Worm (Caenorhabditis elegans) whole organism, young adult: ENCODE results near the gene C25A8.5.

Source experiments
- F10E7.11 ChIP-seq: sonication (generic microtip); optimal IDR thresholded peaks from 2 replicates; lab custom pipeline; 2017; ENCODE audit warnings: mild to moderate bottlenecking, missing genetic modification characterization, moderate library complexity, missing compliant biosample characterization
- F39B2.1 ChIP-seq: fragments of 200-800 bp; sonication (Bioruptor generic); IDR thresholded peaks from 2 replicates; pipeline ENCODE4 v1.3.6; 2022; ENCODE audit warnings: missing genetic modification reagents, missing genetic modification characterization, missing compliant biosample characterization
- F49E8.2 ChIP-seq: sonication (generic microtip); optimal IDR thresholded peaks from 3 replicates; lab custom pipeline; 2017; ENCODE audit warnings: missing genetic modification characterization, mild to moderate bottlenecking, missing compliant biosample characterization, antibody characterized with exemption, moderate library complexity; ENCODE audit not compliant: insufficient read depth
- F52B5.7 ChIP-seq: sonication (generic microtip); optimal IDR thresholded peaks from 2 replicates; lab custom pipeline; 2016; ENCODE audit warnings: mild to moderate bottlenecking, missing genetic modification characterization, missing compliant biosample characterization
- K11D2.4 ChIP-seq: fragments of 200-800 bp; sonication (Bioruptor generic); IDR thresholded peaks from 2 replicates; pipeline ENCODE4 v1.3.6; 2022; ENCODE audit warnings: missing genetic modification reagents, missing genetic modification characterization, missing compliant biosample characterization
- T07F8.4 ChIP-seq: sonication (generic microtip); optimal IDR thresholded peaks from 2 replicates; lab custom pipeline; 2016; ENCODE audit warnings: mild to moderate bottlenecking, missing genetic modification characterization, moderate library complexity, missing compliant biosample characterization
- T26A5.8 ChIP-seq: sonication (generic microtip); optimal IDR thresholded peaks from 2 replicates; lab custom pipeline; 2016; ENCODE audit warnings: missing genetic modification characterization, missing compliant biosample characterization
- Y67H2A.10 ChIP-seq: fragments of 200-800 bp; sonication (Bioruptor generic); conservative IDR thresholded peaks from 2 replicates; pipeline ENCODE4 v1.3.6; 2022; ENCODE audit warnings: missing genetic modification reagents, missing genetic modification characterization, missing compliant biosample characterization
- Y79H2A.3 ChIP-seq: fragments of 200-800 bp; sonication (Bioruptor generic); conservative IDR thresholded peaks from 2 replicates; pipeline ENCODE4 v1.3.6; 2022; ENCODE audit warnings: missing genetic modification reagents, missing genetic modification characterization, missing compliant biosample characterization
- ZK185.1 ChIP-seq: sonication (generic microtip); optimal IDR thresholded peaks from 2 replicates; lab custom pipeline; 2016; ENCODE audit warnings: mild to moderate bottlenecking, missing genetic modification characterization, missing compliant biosample characterization; ENCODE audit not compliant: poor library complexity, severe bottlenecking
- akir-1 ChIP-seq: fragments of 200-800 bp; sonication (Bioruptor generic); optimal IDR thresholded peaks from 2 replicates; lab custom pipeline; 2018; ENCODE audit warnings: mild to moderate bottlenecking, missing genetic modification characterization, moderate library complexity, missing compliant biosample characterization
- aptf-2 ChIP-seq: fragments of 200-800 bp; sonication (Bioruptor generic); conservative IDR thresholded peaks from 2 replicates; pipeline ENCODE4 v1.3.6; 2022; ENCODE audit warnings: missing genetic modification reagents, missing genetic modification characterization, missing compliant biosample characterization
- athp-1 ChIP-seq: sonication (generic microtip); optimal IDR thresholded peaks from 2 replicates; lab custom pipeline; 2017; ENCODE audit warnings: mild to moderate bottlenecking, missing genetic modification characterization, missing compliant biosample characterization
- attf-6 ChIP-seq: fragments of 200-800 bp; sonication (Bioruptor generic); IDR thresholded peaks from 2 replicates; pipeline ENCODE4 v1.3.6; 2022; ENCODE audit warnings: missing genetic modification reagents, missing genetic modification characterization, missing compliant biosample characterization
- ccch-3 ChIP-seq: fragments of 200-800 bp; sonication (Bioruptor generic); optimal IDR thresholded peaks from 2 replicates; lab custom pipeline; 2018; ENCODE audit warnings: mild to moderate bottlenecking, missing genetic modification characterization, missing compliant biosample characterization
- cebp-2 ChIP-seq: fragments of 200-800 bp; sonication (Bioruptor generic); IDR thresholded peaks from 2 replicates; pipeline ENCODE4 v1.3.6; 2022; ENCODE audit warnings: missing genetic modification characterization, missing compliant biosample characterization
- ceh-27 ChIP-seq: fragments of 200-800 bp; sonication (Bioruptor generic); optimal IDR thresholded peaks from 2 replicates; lab custom pipeline; 2018; ENCODE audit warnings: mild to moderate bottlenecking, missing genetic modification characterization, moderate library complexity, missing compliant biosample characterization
- ceh-40 ChIP-seq: fragments of 200-800 bp; sonication (Bioruptor generic); IDR thresholded peaks from 2 replicates; pipeline ENCODE4 v1.3.6; 2022; ENCODE audit warnings: missing genetic modification characterization, missing compliant biosample characterization
- ceh-91 ChIP-seq: fragments of 200-800 bp; sonication (Bioruptor generic); IDR thresholded peaks from 2 replicates; pipeline ENCODE4 v1.3.6; 2022; ENCODE audit warnings: missing genetic modification reagents, missing genetic modification characterization, missing compliant biosample characterization
- die-1 ChIP-seq: sonication (generic microtip); optimal IDR thresholded peaks from 2 replicates; lab custom pipeline; 2016; ENCODE audit warnings: missing genotype, mild to moderate bottlenecking, missing genetic modification characterization, missing compliant biosample characterization
- dpl-1 ChIP-seq: fragments of 150-350 bp; optimal IDR thresholded peaks from 2 replicates; lab custom pipeline; 2014; ENCODE audit warnings: missing biosample characterization, missing genetic modification reagents, missing genetic modification characterization
- efl-1 ChIP-seq: fragments of 150-350 bp; optimal IDR thresholded peaks from 2 replicates; lab custom pipeline; 2014; ENCODE audit warnings: missing biosample characterization, missing genetic modification reagents, missing genetic modification characterization
- egl-44 ChIP-seq: fragments of 200-800 bp; sonication (Bioruptor generic); IDR thresholded peaks from 2 replicates; pipeline ENCODE4 v1.3.6; 2022; ENCODE audit warnings: missing genetic modification reagents, missing genetic modification characterization, missing compliant biosample characterization
- egrh-3 ChIP-seq: fragments of 200-800 bp; sonication (Bioruptor generic); IDR thresholded peaks from 2 replicates; pipeline ENCODE4 v1.3.6; 2022; ENCODE audit warnings: missing genetic modification reagents, missing genetic modification characterization, missing compliant biosample characterization
- fkh-3 ChIP-seq: sonication (generic microtip); optimal IDR thresholded peaks from 2 replicates; lab custom pipeline; 2016; ENCODE audit warnings: mild to moderate bottlenecking, missing genetic modification characterization, missing compliant biosample characterization
- hlh-12 ChIP-seq: sonication (generic microtip); optimal IDR thresholded peaks from 2 replicates; lab custom pipeline; 2016; ENCODE audit warnings: missing genetic modification characterization, missing compliant biosample characterization
- hmg-1.2 ChIP-seq: fragments of 200-800 bp; sonication (Bioruptor generic); IDR thresholded peaks from 2 replicates; pipeline ENCODE4 v1.3.6; 2022; ENCODE audit warnings: missing genetic modification reagents, missing genetic modification characterization, missing compliant biosample characterization
- hmg-20 ChIP-seq: fragments of 200-800 bp; sonication (Bioruptor generic); IDR thresholded peaks from 2 replicates; pipeline ENCODE4 v1.3.6; 2022; ENCODE audit warnings: missing genetic modification reagents, missing genetic modification characterization, missing compliant biosample characterization
- hsf-1 ChIP-seq: fragments of 200-800 bp; sonication (Bioruptor generic); IDR thresholded peaks from 2 replicates; pipeline ENCODE4 v1.3.6; 2022; ENCODE audit warnings: missing genetic modification reagents, missing genetic modification characterization, missing compliant biosample characterization
- lin-35 ChIP-seq, 3 experiments: fragments of 150-350 bp in 2 of 3; sonication (generic microtip) in 1 of 3; optimal IDR thresholded peaks; 2 replicates each; lab custom pipeline; 2014 to 2018; ENCODE audit warnings: missing biosample characterization in 3 of 3, missing genetic modification characterization in 3 of 3, missing genetic modification reagents in 3 of 3
- lin-40 ChIP-seq: sonication (generic microtip); optimal IDR thresholded peaks from 2 replicates; lab custom pipeline; 2016; ENCODE audit warnings: missing genetic modification characterization, mild to moderate bottlenecking, missing compliant biosample characterization, missing genotype, missing genetic modification reagents
- lin-54 ChIP-seq: fragments of 200-800 bp; sonication (Bioruptor generic); optimal IDR thresholded peaks from 2 replicates; lab custom pipeline; 2018; ENCODE audit warnings: mild to moderate bottlenecking, missing genetic modification characterization, missing compliant biosample characterization
- lsl-1 ChIP-seq: fragments of 200-800 bp; sonication (Bioruptor generic); optimal IDR thresholded peaks from 2 replicates; lab custom pipeline; 2018; ENCODE audit warnings: mild to moderate bottlenecking, missing genetic modification characterization, moderate library complexity, missing compliant biosample characterization
- mel-28 ChIP-seq: sonication (generic microtip); optimal IDR thresholded peaks from 2 replicates; lab custom pipeline; 2016; ENCODE audit warnings: borderline replicate concordance, mild to moderate bottlenecking, missing genetic modification characterization, missing compliant biosample characterization
- mes-4 ChIP-seq: sonication (generic microtip); optimal IDR thresholded peaks from 2 replicates; lab custom pipeline; 2016; ENCODE audit warnings: missing genotype, missing genetic modification characterization, missing compliant biosample characterization
- mxl-1 ChIP-seq: sonication (generic microtip); optimal IDR thresholded peaks from 2 replicates; lab custom pipeline; 2016; ENCODE audit warnings: missing genetic modification characterization, missing compliant biosample characterization
- nhr-27 ChIP-seq: fragments of 200-800 bp; sonication (Bioruptor generic); optimal IDR thresholded peaks from 2 replicates; lab custom pipeline; 2018; ENCODE audit warnings: mild to moderate bottlenecking, missing genetic modification characterization, moderate library complexity, missing compliant biosample characterization
- pbrm-1 ChIP-seq: fragments of 200-800 bp; sonication (Bioruptor generic); IDR thresholded peaks from 2 replicates; pipeline ENCODE4 v1.3.6; 2022; ENCODE audit warnings: missing genetic modification reagents, missing genetic modification characterization, missing compliant biosample characterization
- rec-8 ChIP-seq, 2 experiments: sonication (generic microtip); optimal IDR thresholded peaks; 2 replicates each; lab custom pipeline; 2016; ENCODE audit warnings: mild to moderate bottlenecking in 2 of 2, missing genetic modification characterization in 2 of 2, missing genetic modification reagents in 2 of 2, missing genotype in 2 of 2, missing biosample characterization in 1 of 2, missing compliant biosample characterization in 1 of 2, moderate library complexity in 1 of 2
- sdz-38 ChIP-seq: sonication (generic microtip); optimal IDR thresholded peaks from 2 replicates; lab custom pipeline; 2016; ENCODE audit warnings: missing genotype, missing genetic modification characterization, missing compliant biosample characterization
- snpc-1.1 ChIP-seq: sonication (generic microtip); optimal IDR thresholded peaks from 2 replicates; lab custom pipeline; 2017; ENCODE audit warnings: missing genetic modification characterization, mild to moderate bottlenecking, missing compliant biosample characterization, antibody characterized with exemption, moderate library complexity, missing genotype, missing genetic modification reagents; ENCODE audit not compliant: insufficient read depth
- snpc-3.4 ChIP-seq: sonication (generic microtip); optimal IDR thresholded peaks from 2 replicates; lab custom pipeline; 2017; ENCODE audit warnings: missing genetic modification characterization, mild to moderate bottlenecking, missing compliant biosample characterization, antibody characterized with exemption, moderate library complexity, missing genotype, missing genetic modification reagents
- unc-62 ChIP-seq: fragments of 150-350 bp; optimal IDR thresholded peaks from 2 replicates; lab custom pipeline; 2014; ENCODE audit warnings: missing biosample characterization, missing genetic modification reagents, missing genetic modification characterization
- xnd-1 ChIP-seq: sonication (generic microtip); optimal IDR thresholded peaks from 2 replicates; lab custom pipeline; 2016; ENCODE audit warnings: missing genotype, missing genetic modification reagents, missing genetic modification characterization, missing compliant biosample characterization
- zfh-2 ChIP-seq: fragments of 200-800 bp; sonication (Bioruptor generic); conservative IDR thresholded peaks from 2 replicates; pipeline ENCODE4 v1.3.6; 2022; ENCODE audit warnings: missing genetic modification reagents, missing genetic modification characterization, missing compliant biosample characterization
- ztf-25 ChIP-seq: fragments of 200-800 bp; sonication (Bioruptor generic); IDR thresholded peaks from 2 replicates; pipeline ENCODE4 v1.3.6; 2022; ENCODE audit warnings: missing genetic modification reagents, missing genetic modification characterization, missing compliant biosample characterization
- ztf-6 ChIP-seq: fragments of 200-800 bp; sonication (Bioruptor generic); IDR thresholded peaks from 2 replicates; pipeline ENCODE4 v1.3.6; 2022; ENCODE audit warnings: missing genetic modification reagents, missing genetic modification characterization, missing compliant biosample characterization

Gene C25A8.5

ce11 chrIV:6974162-6974938 is 25.0 kb upstream of the C25A8.5 start (continued):
- TF ChIP-seq aptf-2 (GFP tag; lab: Robert Waterston, UW) (no peak), nhr-27 (no peak), egl-44 (GFP tag; lab: Robert Waterston, UW) (no peak), die-1 (peak; percentile 11), mel-28 (tag; lab: Kevin White, UChicago) (no peak), F10E7.11 (tag; lab: Kevin White, UChicago) (no peak), dpl-1 (GFP tag; lab: Kevin White, UChicago) (no peak), pbrm-1 (peak; percentile 60), ceh-91 (GFP tag; lab: Robert Waterston, UW) (no peak), Y67H2A.10 (GFP tag; lab: Robert Waterston, UW) (no peak), mes-4 (tag; lab: Kevin White, UChicago) (no peak), T26A5.8 (tag; lab: Kevin White, UChicago) (no peak), zfh-2 (GFP tag; lab: Robert Waterston, UW) (no peak), F49E8.2 (tag; lab: Kevin White, UChicago) (peak; percentile 82), lin-54 (GFP tag; lab: Kevin White, UChicago) (peak; percentile 49), snpc-1.1 (tag; lab: Kevin White, UChicago) (no peak), athp-1 (tag; lab: Kevin White, UChicago) (peak; percentile 62), F52B5.7 (tag; lab: Kevin White, UChicago) (no peak), rec-8 (tag; optimal IDR thresholded peaks at IDR 0.05; lab: Kevin White, UChicago) (no peak), akir-1 (GFP tag; lab: Kevin White, UChicago) (no peak), K11D2.4 (GFP tag; lab: Robert Waterston, UW) (no peak), sdz-38 (no peak), hsf-1 (peak; percentile 80), hmg-1.2 (GFP tag; lab: Robert Waterston, UW) (peak; percentile 36; the same call in 1 of the 2 replicates), T07F8.4 (no peak), ztf-6 (GFP tag; lab: Robert Waterston, UW) (no peak), ceh-27 (GFP tag; lab: Kevin White, UChicago) (no peak), lsl-1 (GFP tag; lab: Kevin White, UChicago) (peak; percentile 42), F39B2.1 (GFP tag; lab: Robert Waterston, UW) (peak; percentile 67; the same call in 1 of the 2 replicates), mxl-1 (tag; lab: Kevin White, UChicago) (no peak), hmg-20 (GFP tag; lab: Robert Waterston, UW) (no peak), efl-1 (GFP tag; lab: Kevin White, UChicago) (peak; percentile 0), lin-35 (GFP tag; optimal IDR thresholded peaks at IDR 0.05; lab: Kevin White, UChicago) (no peak), ztf-25 (GFP tag; lab: Robert Waterston, UW) (no peak), xnd-1 (tag; lab: Kevin White, UChicago) (no peak), egrh-3 (GFP tag; lab: Robert Waterston, UW) (peak; percentile 71; the same call in 1 of the 2 replicates), lin-40 (tag; lab: Kevin White, UChicago) (no peak), attf-6 (GFP tag; lab: Robert Waterston, UW) (peak; percentile 84), Y79H2A.3 (GFP tag; lab: Robert Waterston, UW) (no peak), ZK185.1 (tag; lab: Kevin White, UChicago) (no peak), ceh-40 (GFP tag; lab: Robert Waterston, UW) (0 out of 2 replicates have a peak, but pooled peaks have one; percentile 30), cebp-2 (GFP tag; lab: Robert Waterston, UW) (peak; percentile 75; the same call in 1 of the 2 replicates), unc-62 (GFP tag; lab: Kevin White, UChicago) (no peak), snpc-3.4 (tag; lab: Kevin White, UChicago) (peak; percentile 37), hlh-12 (tag; lab: Kevin White, UChicago) (no peak), fkh-3 (no peak), ccch-3 (GFP tag; lab: Kevin White, UChicago) (no peak)
